Fruit fly (Drosophila melanogaster) whole organism, prepupa: ENCODE measurements around the gene CG32110.

ENCODE experiments used
- Blimp-1 ChIP-seq: fragments of 200-800 bp; sonication (Bioruptor generic); optimal IDR thresholded peaks from 3 replicates; lab custom pipeline; 2017; ENCODE audit warnings: missing biosample characterization, missing genetic modification characterization, mild to moderate bottlenecking, moderate library complexity, missing genetic modification reagents
- CG10631 ChIP-seq: fragments of 200-800 bp; sonication (Bioruptor generic); optimal IDR thresholded peaks from 2 replicates; lab custom pipeline; 2016; ENCODE audit warnings: missing biosample characterization, missing genetic modification characterization
- CG10669 ChIP-seq: fragments of 200-800 bp; sonication (Bioruptor generic); optimal IDR thresholded peaks from 3 replicates; lab custom pipeline; 2018; ENCODE audit warnings: missing biosample characterization, mild to moderate bottlenecking, missing genetic modification characterization, moderate library complexity
- CG11762 ChIP-seq: fragments of 200-800 bp; sonication (Bioruptor generic); optimal IDR thresholded peaks from 3 replicates; lab custom pipeline; 2016; ENCODE audit warnings: missing biosample characterization, missing genetic modification characterization; ENCODE audit not compliant: insufficient read depth
- CG11902 ChIP-seq: fragments of 200-800 bp; sonication (Bioruptor generic); optimal IDR thresholded peaks from 3 replicates; lab custom pipeline; 2016; ENCODE audit warnings: missing biosample characterization, missing genetic modification characterization
- CG15336 ChIP-seq: fragments of 200-800 bp; sonication (Bioruptor generic); IDR thresholded peaks from 2 replicates; pipeline ENCODE4 v1.3.6; 2022; ENCODE audit warnings: missing biosample characterization, missing genetic modification characterization
- CG1621 ChIP-seq: fragments of 200-800 bp; sonication (Bioruptor generic); optimal IDR thresholded peaks from 3 replicates; lab custom pipeline; 2018; ENCODE audit warnings: missing biosample characterization, mild to moderate bottlenecking, missing genetic modification characterization
- CG31627 ChIP-seq: fragments of 200-800 bp; sonication (Bioruptor generic); optimal IDR thresholded peaks from 3 replicates; lab custom pipeline; 2016; ENCODE audit warnings: missing biosample characterization, missing genetic modification characterization
- CG34406 ChIP-seq: fragments of 200-800 bp; sonication (Bioruptor generic); optimal IDR thresholded peaks from 3 replicates; lab custom pipeline; 2016; ENCODE audit warnings: missing biosample characterization, missing genetic modification characterization
- CG3919 ChIP-seq: fragments of 200-800 bp; sonication (Bioruptor generic); optimal IDR thresholded peaks from 3 replicates; lab custom pipeline; 2016; ENCODE audit warnings: missing biosample characterization, missing genetic modification characterization
- CG4318 ChIP-seq: fragments of 200-800 bp; sonication (Bioruptor generic); optimal IDR thresholded peaks from 3 replicates; lab custom pipeline; 2017; ENCODE audit warnings: missing biosample characterization, mild to moderate bottlenecking, missing genetic modification characterization
- CG6163 ChIP-seq: fragments of 200-800 bp; sonication (Bioruptor generic); IDR thresholded peaks from 3 replicates; pipeline ENCODE4 v1.3.6; 2022; ENCODE audit warnings: missing biosample characterization, missing genetic modification characterization
- CG6276 ChIP-seq: fragments of 200-800 bp; sonication (Bioruptor generic); optimal IDR thresholded peaks from 2 replicates; lab custom pipeline; 2017; ENCODE audit warnings: missing biosample characterization, mild to moderate bottlenecking, missing genetic modification characterization
- CG6792 ChIP-seq: fragments of 200-800 bp; sonication (Bioruptor generic); optimal IDR thresholded peaks from 3 replicates; lab custom pipeline; 2016; ENCODE audit warnings: missing biosample characterization, missing genetic modification characterization
- CG6808 ChIP-seq: fragments of 200-800 bp; sonication (Bioruptor generic); optimal IDR thresholded peaks from 3 replicates; lab custom pipeline; 2017; ENCODE audit warnings: missing biosample characterization, missing genetic modification characterization, mild to moderate bottlenecking, moderate library complexity, missing genetic modification reagents
- CG6854 ChIP-seq: fragments of 200-800 bp; sonication (Bioruptor generic); optimal IDR thresholded peaks from 2 replicates; lab custom pipeline; 2017; ENCODE audit warnings: missing biosample characterization, mild to moderate bottlenecking, missing genetic modification characterization
- CG8319 ChIP-seq: fragments of 200-800 bp; sonication (Bioruptor generic); optimal IDR thresholded peaks from 3 replicates; lab custom pipeline; 2016; ENCODE audit warnings: missing biosample characterization, missing genetic modification characterization
- CG8632 ChIP-seq: fragments of 200-800 bp; sonication (Bioruptor generic); optimal IDR thresholded peaks from 3 replicates; lab custom pipeline; 2016; ENCODE audit warnings: missing biosample characterization, missing genetic modification characterization
- Eip75B ChIP-seq: fragments of 200-800 bp; sonication (Bioruptor generic); optimal IDR thresholded peaks from 3 replicates; lab custom pipeline; 2016; ENCODE audit warnings: missing biosample characterization, missing genetic modification characterization
- Eip78C ChIP-seq: fragments of 200-800 bp; sonication (Bioruptor generic); peaks from one replicate; lab custom pipeline; 2016; ENCODE audit warnings: missing biosample characterization, missing genetic modification characterization
- Eip93F ChIP-seq: fragments of 200-800 bp; sonication (Bioruptor generic); optimal IDR thresholded peaks from 2 replicates; lab custom pipeline; 2016; ENCODE audit warnings: missing biosample characterization, mild to moderate bottlenecking, missing genetic modification characterization
- Ets21C ChIP-seq: fragments of 200-800 bp; sonication (Bioruptor generic); optimal IDR thresholded peaks from 3 replicates; lab custom pipeline; 2016; ENCODE audit warnings: missing biosample characterization, missing genetic modification characterization
- Hr38 ChIP-seq: sonication (Bioruptor generic); optimal IDR thresholded peaks from 2 replicates; lab custom pipeline; 2016; ENCODE audit warnings: missing biosample characterization, missing genetic modification characterization
- Hr4 ChIP-seq: fragments of 200-800 bp; sonication (Bioruptor generic); optimal IDR thresholded peaks from 3 replicates; lab custom pipeline; 2016; ENCODE audit warnings: missing biosample characterization, missing genetic modification characterization
- Lpt ChIP-seq: fragments of 200-800 bp; sonication (Bioruptor generic); optimal IDR thresholded peaks from 3 replicates; lab custom pipeline; 2016; ENCODE audit warnings: missing biosample characterization, missing genetic modification characterization
- Smox ChIP-seq: fragments of 200-800 bp; sonication (Bioruptor generic); optimal IDR thresholded peaks from 3 replicates; lab custom pipeline; 2016; ENCODE audit warnings: missing biosample characterization, missing genetic modification characterization
- Sox102F ChIP-seq: fragments of 200-800 bp; sonication (Bioruptor generic); optimal IDR thresholded peaks from 2 replicates; lab custom pipeline; 2016; ENCODE audit warnings: missing biosample characterization, mild to moderate bottlenecking, missing genetic modification characterization
- cyc ChIP-seq: fragments of 200-800 bp; sonication (Bioruptor generic); optimal IDR thresholded peaks from 3 replicates; lab custom pipeline; 2016; ENCODE audit warnings: missing biosample characterization, missing genetic modification characterization
- dac ChIP-seq: fragments of 200-800 bp; sonication (Bioruptor generic); optimal IDR thresholded peaks from 2 replicates; lab custom pipeline; 2017; ENCODE audit warnings: missing biosample characterization, mild to moderate bottlenecking, missing genetic modification characterization
- dsx ChIP-seq: fragments of 200-800 bp; optimal IDR thresholded peaks from 3 replicates; lab custom pipeline; 2019; ENCODE audit warnings: missing biosample characterization, mild to moderate bottlenecking, missing genetic modification characterization, moderate library complexity; ENCODE audit not compliant: poor library complexity, severe bottlenecking
- eg ChIP-seq: fragments of 200-800 bp; sonication (Bioruptor generic); IDR thresholded peaks from 3 replicates; pipeline ENCODE4 v1.3.6; 2022; ENCODE audit warnings: missing biosample characterization, missing genetic modification characterization
- esn ChIP-seq: fragments of 200-800 bp; sonication (Bioruptor generic); optimal IDR thresholded peaks from 2 replicates; lab custom pipeline; 2016; ENCODE audit warnings: missing biosample characterization, mild to moderate bottlenecking, missing genetic modification characterization, moderate library complexity
- fd59A ChIP-seq: fragments of 200-800 bp; sonication (Bioruptor generic); optimal IDR thresholded peaks from 2 replicates; lab custom pipeline; 2017; ENCODE audit warnings: missing biosample characterization, mild to moderate bottlenecking, missing genetic modification characterization, missing genetic modification reagents
- fd85E ChIP-seq: fragments of 200-800 bp; sonication (Bioruptor generic); optimal IDR thresholded peaks from 3 replicates; lab custom pipeline; 2016; ENCODE audit warnings: missing biosample characterization, missing genetic modification characterization
- fkh ChIP-seq: fragments of 200-800 bp; sonication (Bioruptor generic); optimal IDR thresholded peaks from 3 replicates; lab custom pipeline; 2017; ENCODE audit warnings: missing biosample characterization, mild to moderate bottlenecking, missing genetic modification characterization, moderate library complexity
- net ChIP-seq: fragments of 200-800 bp; sonication (Bioruptor generic); optimal IDR thresholded peaks from 3 replicates; lab custom pipeline; 2016; ENCODE audit warnings: missing biosample characterization, missing genetic modification characterization
- pdm3 ChIP-seq: fragments of 200-800 bp; sonication (Bioruptor generic); optimal IDR thresholded peaks from 3 replicates; lab custom pipeline; 2016; ENCODE audit warnings: missing biosample characterization, missing genetic modification characterization
- salr ChIP-seq, 2 experiments: fragments of 200-800 bp; sonication (Bioruptor generic); optimal IDR thresholded peaks; 3 replicates each; lab custom pipeline; 2016 to 2018; ENCODE audit warnings: missing biosample characterization in 2 of 2, missing genetic modification characterization in 2 of 2, mild to moderate bottlenecking in 1 of 2
- spab ChIP-seq: fragments of 200-800 bp; sonication (Bioruptor generic); optimal IDR thresholded peaks from 2 replicates; lab custom pipeline; 2017; ENCODE audit warnings: missing biosample characterization, mild to moderate bottlenecking, missing genetic modification characterization, missing genetic modification reagents
- ss ChIP-seq, 2 experiments: fragments of 200-800 bp; sonication (Bioruptor generic); optimal IDR thresholded peaks; 2 replicates in 1 of 2; 3 replicates in 1 of 2; lab custom pipeline; 2017 to 2018; ENCODE audit warnings: mild to moderate bottlenecking in 2 of 2, missing biosample characterization in 2 of 2, missing genetic modification characterization in 2 of 2, moderate library complexity in 1 of 2
- svp ChIP-seq: fragments of 200-800 bp; sonication (Bioruptor generic); peaks from one replicate; lab custom pipeline; 2016; ENCODE audit warnings: missing biosample characterization, missing genetic modification characterization
- vri ChIP-seq: fragments of 200-800 bp; sonication (Bioruptor generic); optimal IDR thresholded peaks from 3 replicates; lab custom pipeline; 2016; ENCODE audit warnings: missing biosample characterization, mild to moderate bottlenecking, missing genetic modification characterization

The CG32110 gene

dm6 chr3L:12792933-12793448, 15.5 kb upstream of the CG32110 start (continued):
- TF ChIP-seq Eip75B (GFP tag; lab: Kevin White, UChicago) (peak; percentile 90), CG6276 (GFP tag; lab: Kevin White, UChicago) (peak; percentile 86), CG11762 (peak; percentile 71), Blimp-1 (GFP tag; lab: Kevin White, UChicago) (peak; percentile 97), CG6854 (GFP tag; lab: Kevin White, UChicago) (peak; percentile 69), CG10669 (GFP tag; lab: Kevin White, UChicago) (peak; percentile 85), CG6163 (GFP tag; lab: Robert Waterston, UW) (peak; percentile 69), CG34406 (peak; percentile 87), vri (GFP tag; lab: Kevin White, UChicago) (peak; percentile 68), CG4318 (GFP tag; lab: Kevin White, UChicago) (peak; percentile 55), esn (peak; percentile 91), ss (GFP tag; optimal IDR thresholded peaks at IDR 0.05; lab: Kevin White, UChicago) (peak; percentile 91 to 93), Eip93F (no peak), svp (GFP tag; lab: Kevin White, UChicago) (peak; percentile 93), Sox102F (GFP tag; lab: Kevin White, UChicago) (peak; percentile 86), Eip78C (GFP tag; lab: Kevin White, UChicago) (peak; percentile 99)

- no peak for TF ChIP-seq CG11902 (GFP tag; lab: Kevin White, UChicago)
- TF ChIP-seq CG34406, result no peak
- TF ChIP-seq Eip78C (GFP tag; lab: Kevin White, UChicago), result peak; percentile 36
- no peak for TF ChIP-seq Blimp-1 (GFP tag; lab: Kevin White, UChicago)
- TF ChIP-seq Ets21C (GFP tag; lab: Kevin White, UChicago), result no peak
- peak; percentile 10 for TF ChIP-seq CG1621
- peak; percentile 90 for TF ChIP-seq fkh (GFP tag; lab: Kevin White, UChicago)
- no peak for TF ChIP-seq CG15336 (GFP tag; lab: Robert Waterston, UW)
- TF ChIP-seq, all 60 proteins: peak for 3
These were observed 14.0 kb upstream of the CG32110 start for dm6 chr3L:12794532-12794931.

DNA sequence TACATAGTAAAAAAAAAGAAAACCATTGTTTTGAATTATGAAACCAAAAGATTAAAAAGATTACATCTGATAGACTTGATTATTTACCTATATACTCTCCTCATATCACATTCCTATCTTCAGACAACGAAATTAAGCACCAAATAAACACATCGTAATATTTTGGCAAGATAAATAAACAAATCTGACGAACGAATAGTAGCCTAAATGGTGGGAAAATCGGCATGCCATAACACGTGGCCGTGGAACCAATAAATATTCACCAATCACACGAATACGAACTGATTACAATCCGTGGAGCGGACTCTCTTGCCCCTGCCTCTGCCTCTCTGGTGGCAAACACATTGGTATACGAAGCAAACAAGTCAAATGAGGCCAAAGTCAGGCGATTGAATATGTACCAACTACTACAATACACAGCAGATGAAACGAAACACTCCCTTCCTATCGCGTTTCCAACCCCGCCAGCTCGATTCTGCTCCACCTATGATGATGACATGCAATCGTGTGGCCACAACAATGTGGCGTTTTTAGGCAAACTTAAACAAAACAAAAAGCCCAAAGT, 12.4 kb upstream of the CG32110 start:
- TF ChIP-seq Lpt (GFP tag; lab: Kevin White, UChicago) (no peak), fkh (GFP tag; lab: Kevin White, UChicago) (peak; percentile 67)

- no peak for TF ChIP-seq cyc (GFP tag; lab: Kevin White, UChicago)
- no peak for TF ChIP-seq CG11762
- TF ChIP-seq CG1621, result peak; percentile 32
- TF ChIP-seq Hr38, result no peak
- no peak for TF ChIP-seq CG8319
- TF ChIP-seq dac (GFP tag; lab: Kevin White, UChicago), result no peak
- no peak for TF ChIP-seq Smox (GFP tag; lab: Kevin White, UChicago)
- TF ChIP-seq dsx (GFP tag; lab: Kevin White, UChicago), result peak; percentile 11
- TF ChIP-seq Sox102F (GFP tag; lab: Kevin White, UChicago), result no peak
- no peak for TF ChIP-seq CG11902 (GFP tag; lab: Kevin White, UChicago)
- peak; percentile 33 to 50 for TF ChIP-seq salr (GFP tag; optimal IDR thresholded peaks at IDR 0.05; lab: Kevin White, UChicago)
- peak; percentile 32 for TF ChIP-seq net (GFP tag; lab: Kevin White, UChicago)
- peak; percentile 48 for TF ChIP-seq CG6808 (GFP tag; lab: Kevin White, UChicago)
- TF ChIP-seq Hr4 (GFP tag; lab: Kevin White, UChicago), result peak; percentile 65
- TF ChIP-seq ss (GFP tag; optimal IDR thresholded peaks at IDR 0.05; lab: Kevin White, UChicago), result peak; percentile 23 to 45
- TF ChIP-seq eg (GFP tag; lab: Robert Waterston, UW), result peak; percentile 29; the same call in 1 of the 3 replicates
- TF ChIP-seq CG6792, result peak; percentile 9
- TF ChIP-seq Ets21C (GFP tag; lab: Kevin White, UChicago), result no peak
- TF ChIP-seq CG3919 (GFP tag; lab: Kevin White, UChicago), result peak; percentile 31
- TF ChIP-seq svp (GFP tag; lab: Kevin White, UChicago), result no peak
- TF ChIP-seq fd85E (GFP tag; lab: Kevin White, UChicago), result no peak
- TF ChIP-seq fd59A (GFP tag; lab: Kevin White, UChicago), result no peak
- TF ChIP-seq CG4318 (GFP tag; lab: Kevin White, UChicago), result peak; percentile 27
- peak; percentile 61 for TF ChIP-seq pdm3 (GFP tag; lab: Kevin White, UChicago)
- peak; percentile 43 for TF ChIP-seq Lpt (GFP tag; lab: Kevin White, UChicago)
- TF ChIP-seq Blimp-1 (GFP tag; lab: Kevin White, UChicago), result peak; percentile 11
- peak; percentile 42 for TF ChIP-seq CG10631 (GFP tag; lab: Kevin White, UChicago)
- TF ChIP-seq spab (GFP tag; lab: Kevin White, UChicago), result no peak
- peak; percentile 18 for TF ChIP-seq CG31627
- TF ChIP-seq CG8632, result peak; percentile 40
- TF ChIP-seq vri (GFP tag; lab: Kevin White, UChicago), result peak; percentile 44
These were observed 9.7 kb upstream of the CG32110 start for dm6 chr3L:12798795-12799311.
